Worm (Caenorhabditis elegans): ENCODE results near the gene srsx-3.

ce11 chrV:7964429-7964828 lies 27.4 kb upstream of the srsx-3 start:
- TF ChIP-seq him-1 (tag; optimal IDR thresholded peaks at IDR 0.05) (no peak), W03F9.2 (tag; optimal IDR thresholded peaks at IDR 0.05) (no peak), dao-5 (tag; optimal IDR thresholded peaks at IDR 0.05) (no peak)
